Fruit fly (Drosophila melanogaster) whole organism, adult: ENCODE results near the gene CG43248.

Experiments
- CG11617 ChIP-seq: fragments of 200-800 bp; sonication (Bioruptor generic); optimal IDR thresholded peaks from 2 replicates; lab custom pipeline; 2017; ENCODE audit warnings: mild to moderate bottlenecking, missing biosample characterization, missing genetic modification reagents, missing genetic modification characterization
- CG12768 ChIP-seq: fragments of 200-800 bp; sonication (Bioruptor generic); optimal IDR thresholded peaks from 2 replicates; lab custom pipeline; 2017; ENCODE audit warnings: missing biosample characterization, missing genetic modification characterization, mild to moderate bottlenecking, moderate library complexity, missing genetic modification reagents
- CG14711 ChIP-seq: fragments of 200-800 bp; sonication (Bioruptor generic); optimal IDR thresholded peaks from 2 replicates; lab custom pipeline; 2018; ENCODE audit warnings: missing biosample characterization, mild to moderate bottlenecking, missing genetic modification characterization, moderate library complexity
- CG1620 ChIP-seq: fragments of 200-800 bp; sonication (Bioruptor generic); optimal IDR thresholded peaks from 2 replicates; lab custom pipeline; 2016; ENCODE audit warnings: missing biosample characterization, missing genetic modification characterization
- CG33017 ChIP-seq: fragments of 200-800 bp; sonication (Bioruptor generic); optimal IDR thresholded peaks from 2 replicates; lab custom pipeline; 2018; ENCODE audit warnings: missing biosample characterization, mild to moderate bottlenecking, missing genetic modification characterization, moderate library complexity
- CG5204 ChIP-seq: fragments of 200-800 bp; sonication (Bioruptor generic); optimal IDR thresholded peaks from 2 replicates; lab custom pipeline; 2016; ENCODE audit warnings: missing biosample characterization, missing genetic modification characterization
- CG7045 ChIP-seq: fragments of 200-800 bp; sonication (Bioruptor generic); optimal IDR thresholded peaks from 2 replicates; lab custom pipeline; 2017; ENCODE audit warnings: missing biosample characterization, mild to moderate bottlenecking, missing genetic modification characterization
- CG7101 ChIP-seq: fragments of 200-800 bp; sonication (Bioruptor generic); optimal IDR thresholded peaks from 2 replicates; lab custom pipeline; 2018; ENCODE audit warnings: missing biosample characterization, mild to moderate bottlenecking, missing genetic modification characterization, moderate library complexity
- Clk ChIP-seq: fragments of 200-800 bp; sonication (Bioruptor generic); optimal IDR thresholded peaks from 2 replicates; lab custom pipeline; 2017; ENCODE audit warnings: missing biosample characterization, missing genetic modification characterization
- Crg-1 ChIP-seq: fragments of 200-800 bp; sonication (Bioruptor generic); optimal IDR thresholded peaks from 2 replicates; lab custom pipeline; 2016; ENCODE audit warnings: missing biosample characterization, missing genetic modification characterization
- Hr96 ChIP-seq: fragments of 200-800 bp; sonication (Bioruptor generic); optimal IDR thresholded peaks from 2 replicates; lab custom pipeline; 2016; ENCODE audit warnings: missing biosample characterization, missing genetic modification characterization
- Mnt ChIP-seq: fragments of 200-800 bp; sonication (Bioruptor generic); optimal IDR thresholded peaks from 2 replicates; lab custom pipeline; 2016; ENCODE audit warnings: missing biosample characterization, mild to moderate bottlenecking, missing genetic modification characterization
- bab1 ChIP-seq: fragments of 200-800 bp; sonication (Bioruptor generic); optimal IDR thresholded peaks from 3 replicates; lab custom pipeline; 2019; ENCODE audit warnings: missing biosample characterization, mild to moderate bottlenecking, missing genetic modification characterization, moderate library complexity
- cic ChIP-seq: fragments of 200-800 bp; sonication (Bioruptor generic); optimal IDR thresholded peaks from 2 replicates; lab custom pipeline; 2017; ENCODE audit warnings: missing biosample characterization, mild to moderate bottlenecking, missing genetic modification characterization, moderate library complexity
- cnc ChIP-seq, 2 experiments: fragments of >200 bp; optimal IDR thresholded peaks; 2 replicates each; lab custom pipeline; 2017
- kay ChIP-seq: fragments of 200-800 bp; sonication (Bioruptor generic); peaks from one replicate; lab custom pipeline; 2016; ENCODE audit warnings: missing biosample characterization, missing genetic modification characterization, borderline replicate concordance
- ovo ChIP-seq: fragments of 200-800 bp; sonication (Bioruptor generic); optimal IDR thresholded peaks from 2 replicates; lab custom pipeline; 2016; ENCODE audit warnings: missing biosample characterization, missing genetic modification characterization
- pad ChIP-seq: fragments of 200-800 bp; sonication (Bioruptor generic); optimal IDR thresholded peaks from 3 replicates; lab custom pipeline; 2017; ENCODE audit warnings: missing biosample characterization, missing genetic modification characterization, mild to moderate bottlenecking, moderate library complexity, missing genetic modification reagents
- tj ChIP-seq: fragments of 200-800 bp; sonication (Bioruptor generic); optimal IDR thresholded peaks from 3 replicates; lab custom pipeline; 2017; ENCODE audit warnings: missing biosample characterization, mild to moderate bottlenecking, missing genetic modification characterization, moderate library complexity
- toe ChIP-seq: fragments of 200-800 bp; sonication (Bioruptor generic); optimal IDR thresholded peaks from 2 replicates; lab custom pipeline; 2016; ENCODE audit warnings: missing biosample characterization, missing genetic modification characterization

The CG43248 gene

DNA sequence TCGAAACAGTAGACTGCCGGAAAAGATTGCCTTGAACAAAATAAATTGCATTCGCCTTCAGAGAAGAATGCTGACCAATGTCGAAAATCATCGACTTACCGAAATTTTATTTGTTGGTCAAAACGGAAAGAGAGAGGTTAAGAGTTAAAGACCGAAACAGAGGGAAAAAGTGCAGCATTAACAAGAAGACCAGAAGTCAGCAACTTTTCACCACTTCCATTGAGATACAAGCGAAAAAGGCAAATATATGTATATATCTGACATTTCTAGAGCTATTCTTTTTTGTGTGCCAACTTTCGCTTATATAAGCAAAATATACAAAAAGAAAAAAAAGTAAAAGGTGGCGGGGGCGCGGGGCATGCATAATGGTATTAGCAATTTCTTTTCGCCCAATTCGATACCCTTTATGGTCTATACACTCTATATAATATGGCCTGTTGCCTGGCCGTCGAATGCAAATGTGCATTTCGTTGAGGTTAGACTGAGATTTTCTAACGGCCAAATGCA is 8.7 kb upstream of the CG43248 start:
- TF ChIP-seq CG33017 (tag; lab: Kevin White, UChicago), result no peak
- TF ChIP-seq tj, result peak; percentile 97

DNA sequence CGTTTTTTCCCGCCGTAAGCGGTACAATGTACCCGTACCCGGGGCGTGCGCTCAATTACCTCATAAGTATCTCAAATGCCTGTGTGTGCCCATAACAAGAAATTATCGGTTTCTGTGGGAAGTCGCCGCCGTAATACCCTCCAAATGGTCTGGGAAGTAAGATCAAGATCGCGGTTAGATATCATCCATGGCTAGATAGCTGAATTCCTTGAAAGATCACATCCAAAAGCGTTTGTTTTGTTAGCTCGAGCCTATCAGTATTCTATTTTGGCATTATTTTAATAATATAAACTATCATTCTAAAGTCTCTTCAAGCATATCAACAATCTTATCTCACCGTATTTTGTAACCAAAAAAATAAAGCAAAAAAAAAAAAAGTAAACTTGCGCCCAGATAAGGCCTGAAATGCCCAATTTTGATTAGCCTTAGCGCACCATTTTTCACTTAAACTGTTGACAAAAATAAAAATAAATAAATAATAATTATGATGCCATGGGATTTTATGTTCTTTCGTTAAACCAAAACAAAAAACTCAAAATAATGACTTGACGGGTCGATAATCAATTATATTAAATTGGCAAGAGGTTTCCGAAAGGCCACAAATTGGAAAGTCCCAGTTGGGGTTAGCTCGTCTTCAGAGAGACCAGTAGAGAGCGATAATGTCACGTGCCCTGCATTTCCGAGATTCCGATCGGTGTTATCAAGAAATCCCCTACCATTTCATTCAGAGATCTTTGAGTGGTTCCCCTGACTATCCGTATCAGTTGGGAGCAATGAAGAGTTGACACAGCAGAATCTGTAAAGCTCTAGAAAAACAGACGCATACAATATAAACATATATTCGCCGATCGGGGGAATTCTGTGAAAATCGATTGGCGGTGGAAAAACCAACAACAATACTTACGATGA is 7.6 kb upstream of the CG43248 start:
- TF ChIP-seq Mnt (GFP tag; lab: Kevin White, UChicago), result no peak
- no peak for TF ChIP-seq cnc (optimal IDR thresholded peaks at IDR 0.05; lab: Kevin White, UChicago)
- TF ChIP-seq CG12768 (GFP tag; lab: Kevin White, UChicago), result no peak
- TF ChIP-seq pad (GFP tag; lab: Kevin White, UChicago), result no peak
- TF ChIP-seq kay, result peak; percentile 60
- peak; percentile 63 for TF ChIP-seq cic (GFP tag; lab: Kevin White, UChicago)
- TF ChIP-seq Clk (GFP tag; lab: Kevin White, UChicago), result no peak
- no peak for TF ChIP-seq CG11617 (GFP tag; lab: Kevin White, UChicago)
- no peak for TF ChIP-seq ovo (GFP tag; lab: Kevin White, UChicago)
- no peak for TF ChIP-seq CG33017 (tag; lab: Kevin White, UChicago)
- no peak for TF ChIP-seq CG5204 (GFP tag; lab: Kevin White, UChicago)

DNA sequence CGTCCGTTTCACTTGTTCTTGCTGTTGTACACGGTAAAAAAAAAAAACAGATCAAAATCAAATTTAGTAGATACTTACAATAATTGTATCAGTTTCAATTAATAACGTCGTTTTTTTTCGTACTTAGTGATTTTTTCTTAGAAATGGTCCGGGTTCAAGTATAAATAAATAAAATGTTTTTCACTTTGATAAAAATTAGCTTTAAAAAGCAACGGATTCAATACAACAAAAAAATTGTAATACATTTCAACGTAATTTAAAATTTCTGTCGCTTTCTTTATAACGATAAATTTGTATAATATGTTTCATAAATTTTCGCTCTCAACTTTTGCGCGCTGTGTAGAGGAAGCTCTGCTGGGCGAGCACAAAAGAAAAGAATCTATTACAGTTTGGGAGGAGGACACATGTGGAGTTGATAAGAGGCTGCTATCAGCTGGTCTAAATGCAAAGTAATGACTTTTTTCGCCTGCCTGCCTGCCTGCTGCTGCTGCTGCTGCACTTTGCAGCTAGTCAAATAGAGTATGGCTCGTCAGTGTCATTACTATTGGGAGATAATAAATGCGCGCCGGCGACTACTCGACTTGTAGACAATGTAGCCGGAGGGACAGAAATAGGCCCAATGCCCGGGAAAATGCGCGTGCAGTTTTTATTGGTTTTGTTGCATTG is 6.8 kb upstream of the CG43248 start:
- TF ChIP-seq tj (peak; percentile 77), CG33017 (tag; lab: Kevin White, UChicago) (peak; percentile 43), ovo (GFP tag; lab: Kevin White, UChicago) (no peak), CG12768 (GFP tag; lab: Kevin White, UChicago) (peak; percentile 6), Hr96 (GFP tag; lab: Kevin White, UChicago) (peak; percentile 41), CG5204 (GFP tag; lab: Kevin White, UChicago) (peak; percentile 63), CG7101 (peak; percentile 49), CG14711 (tag; lab: Kevin White, UChicago) (peak; percentile 65), Mnt (GFP tag; lab: Kevin White, UChicago) (peak; percentile 57), Crg-1 (GFP tag; lab: Kevin White, UChicago) (peak; percentile 13), CG7045 (peak; percentile 28), kay (no peak), bab1 (no peak), CG11617 (GFP tag; lab: Kevin White, UChicago) (peak; percentile 74), toe (peak; percentile 50), pad (GFP tag; lab: Kevin White, UChicago) (peak; percentile 48), cic (GFP tag; lab: Kevin White, UChicago) (peak; percentile 58), Clk (GFP tag; lab: Kevin White, UChicago) (no peak)

DNA sequence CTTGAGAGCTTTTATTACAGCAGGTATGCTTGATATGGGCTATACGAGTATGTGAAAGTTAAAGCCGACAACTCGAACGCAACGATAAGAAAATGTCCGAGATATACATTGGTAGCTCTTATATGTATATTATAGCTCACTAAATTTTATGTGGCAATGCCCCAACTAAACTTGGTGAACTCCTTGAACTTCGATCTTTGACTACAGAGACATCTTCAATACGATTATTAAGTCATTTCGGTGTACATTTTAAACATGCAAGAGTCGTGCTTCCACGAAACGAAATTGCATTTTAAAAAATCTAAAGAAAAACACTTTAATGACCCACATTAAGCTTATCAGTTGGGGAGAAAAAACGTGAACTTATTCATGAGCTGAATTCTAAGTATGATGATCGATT is 5.3 kb upstream of the CG43248 start:
- TF ChIP-seq Mnt (GFP tag; lab: Kevin White, UChicago) (no peak), kay (peak; percentile 38)

DNA sequence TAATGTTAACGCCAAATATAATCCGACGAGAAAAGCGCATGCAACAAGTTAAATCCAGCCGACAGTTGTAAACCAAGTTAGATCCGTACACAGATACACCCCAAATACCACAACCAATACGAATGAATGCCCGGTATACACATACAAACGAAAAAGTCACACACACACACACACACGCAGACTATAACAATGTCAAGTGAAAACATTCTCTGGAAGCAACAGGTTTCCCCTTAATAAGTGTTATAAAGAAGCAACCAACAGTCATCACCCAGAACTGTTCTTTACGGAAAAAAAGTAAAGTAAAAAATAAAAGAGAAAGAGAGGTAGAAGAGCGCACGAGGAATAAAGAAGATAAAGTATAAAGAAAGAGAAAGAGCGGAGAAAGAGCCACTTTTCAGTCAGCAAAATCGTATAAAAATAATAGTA is 4.5 kb upstream of the CG43248 start:
- TF ChIP-seq pad (GFP tag; lab: Kevin White, UChicago) (peak; percentile 92), CG5204 (GFP tag; lab: Kevin White, UChicago) (no peak)

DNA sequence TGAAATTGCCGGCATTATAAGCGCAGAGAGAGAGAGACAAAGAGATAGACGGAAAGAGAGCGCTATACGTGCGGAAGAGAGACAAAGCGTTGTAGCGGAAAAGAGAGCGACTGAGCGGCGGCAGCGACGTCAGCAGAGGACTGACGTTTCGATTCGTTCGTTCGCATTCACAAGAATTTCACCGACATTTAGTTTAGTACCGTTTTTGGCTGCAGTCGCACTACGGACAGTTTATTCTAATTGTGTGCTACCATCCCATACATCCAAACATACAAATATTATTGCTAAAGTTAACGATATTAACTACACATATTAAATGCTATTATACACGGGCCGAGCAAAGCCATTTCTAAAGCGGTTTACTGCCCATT is 3.9 kb upstream of the CG43248 start, which contains the start of gene CrebA:
TSS of gene CrebA (plus strand) at position 168 of the 371 bp plus-strand sequence.
- TF ChIP-seq CG7045 (no peak), CG12768 (GFP tag; lab: Kevin White, UChicago) (no peak), kay (peak; percentile 21)

DNA sequence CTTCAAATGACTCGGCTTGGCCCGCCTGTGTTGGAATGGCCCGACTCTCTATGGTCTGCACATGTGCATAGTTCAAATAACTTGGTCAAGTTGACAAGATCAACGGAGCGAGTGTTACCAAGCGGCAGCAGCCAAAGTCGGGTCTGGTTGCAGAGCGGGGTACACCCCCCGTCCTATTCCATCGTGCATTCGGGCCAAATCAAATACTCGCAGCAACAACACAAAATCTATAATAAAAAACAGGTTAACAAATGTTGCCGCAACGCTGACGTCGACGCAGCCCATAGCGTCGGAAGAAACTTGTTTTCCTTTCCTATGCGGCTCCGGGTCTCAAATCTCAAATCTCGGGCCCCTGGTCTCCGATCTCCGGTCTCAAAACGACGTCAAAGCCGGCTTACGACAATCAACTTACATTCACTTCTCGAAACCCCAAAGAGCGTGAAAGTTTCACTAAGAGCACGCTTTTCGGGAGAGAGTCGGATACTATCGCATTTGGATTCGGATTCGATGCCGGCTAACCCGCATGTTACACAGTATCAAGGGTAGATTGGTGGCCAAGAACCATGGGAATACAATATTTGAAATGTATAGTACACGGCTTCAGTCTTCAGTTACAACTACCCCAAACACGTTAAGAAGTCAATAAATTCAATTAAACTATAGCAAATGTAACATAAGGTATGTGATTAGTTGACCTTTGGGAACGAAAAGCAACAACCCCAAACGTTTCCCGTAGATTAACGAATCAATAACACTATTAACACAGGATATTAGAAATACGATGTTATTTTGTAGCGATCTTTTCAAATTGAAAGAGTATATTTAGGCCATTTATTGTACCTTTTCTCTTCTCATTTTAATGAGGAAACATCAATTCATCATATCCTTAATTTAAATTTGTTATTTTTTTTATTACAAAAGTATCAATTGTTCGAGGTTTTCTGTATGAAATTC is 3.3 kb upstream of the CG43248 start:
- TF ChIP-seq CG7101, result peak; percentile 59
- peak; percentile 13 for TF ChIP-seq Clk (GFP tag; lab: Kevin White, UChicago)
- no peak for TF ChIP-seq kay
- peak; percentile 86 for TF ChIP-seq CG11617 (GFP tag; lab: Kevin White, UChicago)
- TF ChIP-seq CG1620, result peak; percentile 30
- peak; percentile 51 for TF ChIP-seq CG12768 (GFP tag; lab: Kevin White, UChicago)
- TF ChIP-seq CG33017 (tag; lab: Kevin White, UChicago), result peak; percentile 43
- TF ChIP-seq cnc (optimal IDR thresholded peaks at IDR 0.05; lab: Kevin White, UChicago), result no peak
- peak; percentile 64 for TF ChIP-seq Hr96 (GFP tag; lab: Kevin White, UChicago)
- TF ChIP-seq ovo (GFP tag; lab: Kevin White, UChicago), result no peak
- peak; percentile 60 for TF ChIP-seq CG7045
- TF ChIP-seq CG5204 (GFP tag; lab: Kevin White, UChicago), result peak; percentile 78
- TF ChIP-seq tj, result peak; percentile 56
- peak; percentile 79 for TF ChIP-seq toe
- peak; percentile 28 for TF ChIP-seq bab1
- peak; percentile 55 for TF ChIP-seq Mnt (GFP tag; lab: Kevin White, UChicago)
- peak; percentile 40 for TF ChIP-seq pad (GFP tag; lab: Kevin White, UChicago)
- TF ChIP-seq Crg-1 (GFP tag; lab: Kevin White, UChicago), result peak; percentile 61
- TF ChIP-seq CG14711 (tag; lab: Kevin White, UChicago), result no peak
